Fruit fly (Drosophila melanogaster) whole organism, embryonic: ENCODE data around the gene Abl.

Experiments used
- Ada2b ChIP-seq: fragments of 200-800 bp; sonication (Bioruptor generic); IDR thresholded peaks from 2 replicates; pipeline ENCODE4 v1.3.6; 2022; ENCODE audit warnings: missing biosample characterization, missing genetic modification characterization
- Atf-2 ChIP-seq: fragments of 200-800 bp; sonication (Bioruptor generic); optimal IDR thresholded peaks from 2 replicates; lab custom pipeline; 2016; ENCODE audit warnings: missing biosample characterization, missing genetic modification characterization
- BtbVII ChIP-seq: fragments of 200-800 bp; sonication (Bioruptor generic); optimal IDR thresholded peaks from 3 replicates; lab custom pipeline; 2017; ENCODE audit warnings: missing biosample characterization, mild to moderate bottlenecking, missing genetic modification characterization
- CG10543 ChIP-seq: fragments of 200-800 bp; sonication (Bioruptor generic); optimal IDR thresholded peaks from 3 replicates; lab custom pipeline; 2017; ENCODE audit warnings: missing biosample characterization, mild to moderate bottlenecking, missing genetic modification characterization, moderate library complexity
- CG10959 ChIP-seq: fragments of 200-800 bp; sonication (Bioruptor generic); IDR thresholded peaks from 2 replicates; pipeline ENCODE4 v1.3.6; 2022; ENCODE audit warnings: missing biosample characterization, missing genetic modification characterization
- CG11560 ChIP-seq: fragments of 200-800 bp; sonication (Bioruptor generic); IDR thresholded peaks from 3 replicates; pipeline ENCODE4 v1.3.6; 2022; ENCODE audit warnings: missing biosample characterization, missing genetic modification characterization
- CG12104 ChIP-seq: fragments of 200-800 bp; sonication (Bioruptor generic); optimal IDR thresholded peaks from 3 replicates; lab custom pipeline; 2016; ENCODE audit warnings: missing biosample characterization, missing genetic modification characterization
- CG12299 ChIP-seq: fragments of 200-800 bp; sonication (Bioruptor generic); optimal IDR thresholded peaks from 2 replicates; lab custom pipeline; 2018; ENCODE audit warnings: missing biosample characterization, mild to moderate bottlenecking, missing genetic modification characterization
- CG12391 ChIP-seq: fragments of 200-800 bp; sonication (Bioruptor generic); optimal IDR thresholded peaks from 3 replicates; lab custom pipeline; 2018; ENCODE audit warnings: missing biosample characterization, mild to moderate bottlenecking, missing genetic modification characterization, moderate library complexity
- CG12942 ChIP-seq: fragments of 200-800 bp; sonication (Bioruptor generic); optimal IDR thresholded peaks from 3 replicates; lab custom pipeline; 2016; ENCODE audit warnings: missing biosample characterization, missing genetic modification characterization
- CG17359 ChIP-seq: fragments of 200-800 bp; sonication (Bioruptor generic); optimal IDR thresholded peaks from 3 replicates; lab custom pipeline; 2018; ENCODE audit warnings: missing biosample characterization, mild to moderate bottlenecking, missing genetic modification characterization, moderate library complexity
- CG1792 ChIP-seq: fragments of 200-800 bp; sonication (Bioruptor generic); optimal IDR thresholded peaks from 2 replicates; lab custom pipeline; 2016; ENCODE audit warnings: missing biosample characterization, missing genetic modification characterization
- CG2875 ChIP-seq: fragments of 200-800 bp; sonication (Bioruptor generic); optimal IDR thresholded peaks from 2 replicates; lab custom pipeline; 2017; ENCODE audit warnings: missing biosample characterization, mild to moderate bottlenecking, missing genetic modification characterization, missing genetic modification reagents
- CG32772 ChIP-seq: fragments of 200-800 bp; sonication (Bioruptor generic); IDR thresholded peaks from 2 replicates; pipeline ENCODE4 v1.3.6; 2022; ENCODE audit warnings: missing biosample characterization, missing genetic modification characterization
- CG33213 ChIP-seq: fragments of 200-800 bp; sonication (Bioruptor generic); optimal IDR thresholded peaks from 3 replicates; lab custom pipeline; 2016; ENCODE audit warnings: missing biosample characterization, missing genetic modification characterization
- CG34224 ChIP-seq: fragments of 200-800 bp; sonication (Bioruptor generic); IDR thresholded peaks from 3 replicates; pipeline ENCODE4 v1.3.6; 2022; ENCODE audit warnings: missing biosample characterization, missing genetic modification characterization; ENCODE audit not compliant: partially characterized antibody
- CG3838 ChIP-seq: fragments of 200-800 bp; sonication (Bioruptor generic); optimal IDR thresholded peaks from 3 replicates; lab custom pipeline; 2016; ENCODE audit warnings: missing biosample characterization, missing genetic modification characterization
- CG3995 ChIP-seq: fragments of 200-800 bp; sonication (Bioruptor generic); optimal IDR thresholded peaks from 3 replicates; lab custom pipeline; 2016; ENCODE audit warnings: missing biosample characterization, missing genetic modification characterization
- CG4617 ChIP-seq: fragments of 200-800 bp; sonication (Bioruptor generic); optimal IDR thresholded peaks from 3 replicates; lab custom pipeline; 2016; ENCODE audit warnings: missing biosample characterization, missing genetic modification characterization, borderline replicate concordance
- CG5953 ChIP-seq: fragments of 200-800 bp; sonication (Bioruptor generic); IDR thresholded peaks from 2 replicates; pipeline ENCODE4 v1.3.6; 2022; ENCODE audit warnings: missing biosample characterization, missing genetic modification characterization
- CG7556 ChIP-seq: fragments of 200-800 bp; sonication (Bioruptor generic); optimal IDR thresholded peaks from 2 replicates; lab custom pipeline; 2017; ENCODE audit warnings: missing biosample characterization, mild to moderate bottlenecking, missing genetic modification characterization
- CG7928 ChIP-seq: fragments of 200-800 bp; sonication (Bioruptor generic); optimal IDR thresholded peaks from 2 replicates; lab custom pipeline; 2017; ENCODE audit warnings: missing biosample characterization, mild to moderate bottlenecking, missing genetic modification characterization
- CG8388 ChIP-seq: fragments of 200-800 bp; sonication (Bioruptor generic); optimal IDR thresholded peaks from 2 replicates; lab custom pipeline; 2019; ENCODE audit warnings: missing biosample characterization, mild to moderate bottlenecking, missing genetic modification characterization, moderate library complexity
- CkIIα-i1 ChIP-seq: fragments of 200-800 bp; sonication (Bioruptor generic); IDR thresholded peaks from 2 replicates; pipeline ENCODE4 v1.3.6; 2022; ENCODE audit warnings: missing biosample characterization, missing genetic modification characterization
- D ChIP-seq, 2 experiments: fragments of 200-800 bp in 1 of 2; fragments of >200 bp in 1 of 2; sonication (Bioruptor generic) in 1 of 2; optimal IDR thresholded peaks; 2 replicates in 1 of 2; 3 replicates in 1 of 2; lab custom pipeline; 2017; ENCODE audit warnings: mild to moderate bottlenecking in 1 of 2, missing biosample characterization in 1 of 2, missing genetic modification characterization in 1 of 2, missing genetic modification reagents in 1 of 2
- Dad ChIP-seq: fragments of 200-800 bp; sonication (Bioruptor generic); optimal IDR thresholded peaks from 3 replicates; lab custom pipeline; 2016; ENCODE audit warnings: missing biosample characterization, missing genetic modification characterization
- Dip2 ChIP-seq: fragments of 200-800 bp; sonication (Bioruptor generic); IDR thresholded peaks from 2 replicates; pipeline ENCODE4 v1.3.6; 2022; ENCODE audit warnings: missing biosample characterization, missing genetic modification characterization
- Hey ChIP-seq: fragments of 200-800 bp; sonication (Bioruptor generic); optimal IDR thresholded peaks from 3 replicates; lab custom pipeline; 2018; ENCODE audit warnings: missing biosample characterization, mild to moderate bottlenecking, missing genetic modification characterization
- Hr78 ChIP-seq, 2 experiments: fragments of 200-800 bp in 1 of 2; fragments of >200 bp in 1 of 2; sonication (Bioruptor generic) in 1 of 2; optimal IDR thresholded peaks; 2 replicates each; lab custom pipeline; 2017 to 2019; ENCODE audit warnings: missing biosample characterization in 2 of 2, missing genetic modification characterization in 2 of 2, mild to moderate bottlenecking in 1 of 2, moderate library complexity in 1 of 2
- Hsf ChIP-seq: fragments of 200-800 bp; sonication (Bioruptor generic); optimal IDR thresholded peaks from 3 replicates; lab custom pipeline; 2016; ENCODE audit warnings: missing biosample characterization, missing genetic modification characterization
- Lhr ChIP-seq: fragments of 200-800 bp; sonication (Bioruptor generic); optimal IDR thresholded peaks from 3 replicates; lab custom pipeline; 2017; ENCODE audit warnings: mild to moderate bottlenecking, missing biosample characterization, missing genetic modification reagents, missing genetic modification characterization
- Lpt ChIP-seq: fragments of >200 bp; optimal IDR thresholded peaks from 2 replicates; lab custom pipeline; 2018; ENCODE audit warnings: missing biosample characterization, missing genetic modification characterization
- Meics ChIP-seq: fragments of 200-800 bp; sonication (Bioruptor generic); optimal IDR thresholded peaks from 2 replicates; lab custom pipeline; 2017; ENCODE audit warnings: missing biosample characterization, mild to moderate bottlenecking, missing genetic modification characterization
- Myb ChIP-seq: fragments of 200-800 bp; sonication (Bioruptor generic); optimal IDR thresholded peaks from 2 replicates; lab custom pipeline; 2016; ENCODE audit warnings: missing biosample characterization, missing genetic modification characterization
- chm ChIP-seq: fragments of 200-800 bp; sonication (Bioruptor generic); IDR thresholded peaks from 2 replicates; pipeline ENCODE4 v1.3.6; 2022; ENCODE audit warnings: missing biosample characterization, missing genetic modification characterization
- dmrt99B ChIP-seq: fragments of 200-800 bp; sonication (Bioruptor generic); optimal IDR thresholded peaks from 2 replicates; lab custom pipeline; 2018; ENCODE audit warnings: missing biosample characterization, mild to moderate bottlenecking, missing genetic modification characterization, moderate library complexity
- dysf ChIP-seq: fragments of 200-800 bp; sonication (Bioruptor generic); IDR thresholded peaks from 3 replicates; pipeline ENCODE4 v1.3.6; 2022; ENCODE audit warnings: missing biosample characterization, missing genetic modification characterization
- gt ChIP-seq: fragments of 200-800 bp; sonication (Bioruptor generic); IDR thresholded peaks from 2 replicates; pipeline ENCODE4 v1.3.6; 2022; ENCODE audit warnings: missing biosample characterization, missing genetic modification characterization
- hb ChIP-seq: fragments of 200-800 bp; sonication (Bioruptor generic); IDR thresholded peaks from 3 replicates; pipeline ENCODE4 v1.3.6; 2022; ENCODE audit warnings: missing biosample characterization, missing genetic modification characterization; ENCODE audit not compliant: partially characterized antibody
- insv ChIP-seq, 2 experiments: fragments of 200-800 bp; sonication (Bioruptor generic); optimal IDR thresholded peaks; 3 replicates each; lab custom pipeline; 2016 to 2018; ENCODE audit warnings: missing biosample characterization in 2 of 2, missing genetic modification characterization in 2 of 2
- jigr1 ChIP-seq: fragments of 200-800 bp; sonication (Bioruptor generic); IDR thresholded peaks from 3 replicates; pipeline ENCODE4 v1.3.6; 2022; ENCODE audit warnings: missing biosample characterization, missing genetic modification characterization
- p53 ChIP-seq: fragments of 200-800 bp; sonication (Bioruptor generic); optimal IDR thresholded peaks from 2 replicates; lab custom pipeline; 2016; ENCODE audit warnings: missing biosample characterization, missing genetic modification characterization
- repo ChIP-seq: fragments of 200-800 bp; sonication (Bioruptor generic); optimal IDR thresholded peaks from 2 replicates; lab custom pipeline; 2016; ENCODE audit warnings: missing biosample characterization, missing genetic modification characterization
- sc ChIP-seq, 3 experiments: fragments of >200 bp in 2 of 3; fragments of 200-800 bp in 1 of 3; sonication (Bioruptor generic) in 1 of 3; optimal IDR thresholded peaks; 2 replicates in 2 of 3; 3 replicates in 1 of 3; lab custom pipeline; 2017; ENCODE audit warnings: mild to moderate bottlenecking in 1 of 3, missing biosample characterization in 1 of 3, missing genetic modification characterization in 1 of 3, missing genetic modification reagents in 1 of 3
- trem ChIP-seq: fragments of 200-800 bp; optimal IDR thresholded peaks from 3 replicates; lab custom pipeline; 2019; ENCODE audit warnings: missing biosample characterization, mild to moderate bottlenecking, missing genetic modification characterization, moderate library complexity
- tup ChIP-seq: fragments of 200-800 bp; sonication (Bioruptor generic); optimal IDR thresholded peaks from 2 replicates; lab custom pipeline; 2016; ENCODE audit warnings: missing biosample characterization, mild to moderate bottlenecking, missing genetic modification characterization, moderate library complexity
- wek ChIP-seq: fragments of 200-800 bp; sonication (Bioruptor generic); optimal IDR thresholded peaks from 3 replicates; lab custom pipeline; 2018; ENCODE audit warnings: missing biosample characterization, mild to moderate bottlenecking, missing genetic modification characterization, moderate library complexity

The Abl gene

dm6 chr3L:16659959-16660870 is 12.5 kb upstream of the Abl start (continued):
- TF ChIP-seq dmrt99B (peak; percentile 99), Ada2b (GFP tag; lab: Robert Waterston, UW) (peak; percentile 91), CG33213 (peak; percentile 88), p53 (GFP tag; lab: Kevin White, UChicago) (peak; percentile 85), dysf (peak; percentile 97), wek (peak; percentile 77), CG7928 (peak; percentile 77), repo (GFP tag; lab: Kevin White, UChicago) (peak; percentile 90), CG1792 (GFP tag; lab: Kevin White, UChicago) (peak; percentile 92), CG32772 (GFP tag; lab: Robert Waterston, UW) (peak; percentile 94), CG17359 (tag; lab: Kevin White, UChicago) (peak; percentile 98), CG3995 (GFP tag; lab: Kevin White, UChicago) (peak; percentile 72), Myb (peak; percentile 74), CG8388 (GFP tag; lab: Kevin White, UChicago) (peak; percentile 97), CG34224 (GFP tag; lab: Robert Waterston, UW) (no peak), CG2875 (peak; percentile 95), trem (peak; percentile 95), Hsf (GFP tag; lab: Kevin White, UChicago) (peak; percentile 93), Dip2 (0 out of 2 replicates have a peak, but pooled peaks have one; percentile 48), gt (GFP tag; lab: Robert Waterston, UW) (peak; percentile 93), sc (optimal IDR thresholded peaks at IDR 0.05; lab: Kevin White, UChicago) (no peak), sc (GFP tag; optimal IDR thresholded peaks at IDR 0.05; lab: Kevin White, UChicago) (peak; percentile 97), CG12391 (tag; lab: Kevin White, UChicago) (peak; percentile 97), D (optimal IDR thresholded peaks at IDR 0.05; lab: Kevin White, UChicago) (no peak), D (GFP tag; optimal IDR thresholded peaks at IDR 0.05; lab: Kevin White, UChicago) (peak; percentile 99), CkIIα-i1 (peak; percentile 69), chm (GFP tag; lab: Robert Waterston, UW) (peak; percentile 80), CG12104 (peak; percentile 98), CG4617 (GFP tag; lab: Kevin White, UChicago) (peak; percentile 78), CG7556 (GFP tag; lab: Kevin White, UChicago) (peak; percentile 99), CG10543 (GFP tag; lab: Kevin White, UChicago) (peak; percentile 96), Dad (GFP tag; lab: Kevin White, UChicago) (peak; percentile 94), CG5953 (GFP tag; lab: Robert Waterston, UW) (peak; percentile 92), Lhr (GFP tag; lab: Kevin White, UChicago) (peak; percentile 89), Atf-2 (peak; percentile 91), Meics (GFP tag; lab: Kevin White, UChicago) (peak; percentile 97), CG12299 (tag; lab: Kevin White, UChicago) (peak; percentile 95), Lpt (GFP tag; lab: Kevin White, UChicago) (no peak), tup (GFP tag; lab: Kevin White, UChicago) (peak; percentile 89), hb (GFP tag; lab: Robert Waterston, UW) (no peak), BtbVII (GFP tag; lab: Kevin White, UChicago) (peak; percentile 98), Hey (tag; lab: Kevin White, UChicago) (peak; percentile 20), CG10959 (GFP tag; lab: Robert Waterston, UW) (peak; percentile 84), jigr1 (GFP tag; lab: Robert Waterston, UW) (peak; percentile 93), Hr78 (GFP tag; optimal IDR thresholded peaks at IDR 0.05; lab: Kevin White, UChicago) (peak in 1 of 2 experiments; percentile 89), CG3838 (peak; percentile 68), CG12942 (GFP tag; lab: Kevin White, UChicago) (peak; percentile 94), insv (GFP tag; optimal IDR thresholded peaks at IDR 0.05; lab: Kevin White, UChicago) (peak in 1 of 2 experiments; percentile 73), CG11560 (tag; lab: Robert Waterston, UW) (peak; percentile 87)
